Worm (Caenorhabditis elegans): Measurements from ENCODE around the gene pqn-13.

- TF ChIP-seq ama-1 (optimal IDR thresholded peaks at IDR 0.05), result no peak
- TF ChIP-seq ets-7 (tag; optimal IDR thresholded peaks at IDR 0.05), result no peak
Measured at ce11 chrV:5712189-5712588, 36.3 kb upstream of the pqn-13 start.

All from whole organism, early embryonic.